Fruit fly (Drosophila melanogaster) whole organism, adult: ENCODE measurements around the gene Ubqn.
A peak's percentile ranks its signal among the peaks of the same experiment; 100 is the strongest.

ENCODE experiments used
- CG11617 ChIP-seq: fragments of 200-800 bp; sonication (Bioruptor generic); optimal IDR thresholded peaks from 2 replicates; lab custom pipeline; 2017; ENCODE audit warnings: mild to moderate bottlenecking, missing biosample characterization, missing genetic modification reagents, missing genetic modification characterization
- CG12768 ChIP-seq: fragments of 200-800 bp; sonication (Bioruptor generic); optimal IDR thresholded peaks from 2 replicates; lab custom pipeline; 2017; ENCODE audit warnings: missing biosample characterization, missing genetic modification characterization, mild to moderate bottlenecking, moderate library complexity, missing genetic modification reagents
- CG14711 ChIP-seq: fragments of 200-800 bp; sonication (Bioruptor generic); optimal IDR thresholded peaks from 2 replicates; lab custom pipeline; 2018; ENCODE audit warnings: missing biosample characterization, mild to moderate bottlenecking, missing genetic modification characterization, moderate library complexity
- CG1620 ChIP-seq: fragments of 200-800 bp; sonication (Bioruptor generic); optimal IDR thresholded peaks from 2 replicates; lab custom pipeline; 2016; ENCODE audit warnings: missing biosample characterization, missing genetic modification characterization
- CG33017 ChIP-seq: fragments of 200-800 bp; sonication (Bioruptor generic); optimal IDR thresholded peaks from 2 replicates; lab custom pipeline; 2018; ENCODE audit warnings: missing biosample characterization, mild to moderate bottlenecking, missing genetic modification characterization, moderate library complexity
- CG5204 ChIP-seq: fragments of 200-800 bp; sonication (Bioruptor generic); optimal IDR thresholded peaks from 2 replicates; lab custom pipeline; 2016; ENCODE audit warnings: missing biosample characterization, missing genetic modification characterization
- CG7045 ChIP-seq: fragments of 200-800 bp; sonication (Bioruptor generic); optimal IDR thresholded peaks from 2 replicates; lab custom pipeline; 2017; ENCODE audit warnings: missing biosample characterization, mild to moderate bottlenecking, missing genetic modification characterization
- CG7101 ChIP-seq: fragments of 200-800 bp; sonication (Bioruptor generic); optimal IDR thresholded peaks from 2 replicates; lab custom pipeline; 2018; ENCODE audit warnings: missing biosample characterization, mild to moderate bottlenecking, missing genetic modification characterization, moderate library complexity
- Clk ChIP-seq: fragments of 200-800 bp; sonication (Bioruptor generic); optimal IDR thresholded peaks from 2 replicates; lab custom pipeline; 2017; ENCODE audit warnings: missing biosample characterization, missing genetic modification characterization
- Crg-1 ChIP-seq: fragments of 200-800 bp; sonication (Bioruptor generic); optimal IDR thresholded peaks from 2 replicates; lab custom pipeline; 2016; ENCODE audit warnings: missing biosample characterization, missing genetic modification characterization
- Hr96 ChIP-seq: fragments of 200-800 bp; sonication (Bioruptor generic); optimal IDR thresholded peaks from 2 replicates; lab custom pipeline; 2016; ENCODE audit warnings: missing biosample characterization, missing genetic modification characterization
- Mnt ChIP-seq: fragments of 200-800 bp; sonication (Bioruptor generic); optimal IDR thresholded peaks from 2 replicates; lab custom pipeline; 2016; ENCODE audit warnings: missing biosample characterization, mild to moderate bottlenecking, missing genetic modification characterization
- bab1 ChIP-seq: fragments of 200-800 bp; sonication (Bioruptor generic); optimal IDR thresholded peaks from 3 replicates; lab custom pipeline; 2019; ENCODE audit warnings: missing biosample characterization, mild to moderate bottlenecking, missing genetic modification characterization, moderate library complexity
- cic ChIP-seq: fragments of 200-800 bp; sonication (Bioruptor generic); optimal IDR thresholded peaks from 2 replicates; lab custom pipeline; 2017; ENCODE audit warnings: missing biosample characterization, mild to moderate bottlenecking, missing genetic modification characterization, moderate library complexity
- cnc ChIP-seq, 2 experiments: fragments of >200 bp; optimal IDR thresholded peaks; 2 replicates each; lab custom pipeline; 2017
- kay ChIP-seq: fragments of 200-800 bp; sonication (Bioruptor generic); peaks from one replicate; lab custom pipeline; 2016; ENCODE audit warnings: missing biosample characterization, missing genetic modification characterization, borderline replicate concordance
- ovo ChIP-seq: fragments of 200-800 bp; sonication (Bioruptor generic); optimal IDR thresholded peaks from 2 replicates; lab custom pipeline; 2016; ENCODE audit warnings: missing biosample characterization, missing genetic modification characterization
- pad ChIP-seq: fragments of 200-800 bp; sonication (Bioruptor generic); optimal IDR thresholded peaks from 3 replicates; lab custom pipeline; 2017; ENCODE audit warnings: missing biosample characterization, missing genetic modification characterization, mild to moderate bottlenecking, moderate library complexity, missing genetic modification reagents
- tj ChIP-seq: fragments of 200-800 bp; sonication (Bioruptor generic); optimal IDR thresholded peaks from 3 replicates; lab custom pipeline; 2017; ENCODE audit warnings: missing biosample characterization, mild to moderate bottlenecking, missing genetic modification characterization, moderate library complexity
- toe ChIP-seq: fragments of 200-800 bp; sonication (Bioruptor generic); optimal IDR thresholded peaks from 2 replicates; lab custom pipeline; 2016; ENCODE audit warnings: missing biosample characterization, missing genetic modification characterization

Gene Ubqn

DNA sequence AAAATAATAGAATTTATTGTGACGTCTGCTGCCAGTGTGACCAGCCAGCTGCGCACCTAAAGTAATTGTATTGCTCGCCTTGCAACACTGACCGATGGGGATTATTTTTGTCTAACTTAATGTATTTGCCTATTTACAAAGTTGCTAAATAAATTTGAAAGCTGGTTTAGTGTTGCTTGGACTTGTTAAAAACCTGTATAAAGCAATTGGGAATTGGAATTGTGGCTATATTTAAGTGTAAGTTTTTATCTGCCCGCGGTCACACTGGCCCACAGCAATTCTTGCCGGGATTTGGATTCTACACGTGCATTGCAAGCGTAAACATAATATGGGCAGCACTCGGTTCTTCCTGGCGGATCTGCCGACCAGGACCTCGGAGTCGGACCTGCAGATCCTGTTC, 20.5 kb downstream of the Ubqn start, which contains the start of the genes CG14230 and CG14232:
Gene CG14230, plus strand, starts transcription at position 94 of the 400 bp plus-strand sequence.
Gene CG14232, minus strand, starts transcription at position 177 of the 400 bp plus-strand sequence.
- TF ChIP-seq Clk (GFP tag; lab: Kevin White, UChicago): no peak
- no peak for TF ChIP-seq Hr96 (GFP tag; lab: Kevin White, UChicago)
- TF ChIP-seq CG7101 (tag; lab: Kevin White, UChicago): peak; percentile 55
- TF ChIP-seq tj: no peak
- no peak for TF ChIP-seq CG5204 (GFP tag; lab: Kevin White, UChicago)
- TF ChIP-seq CG7045: no peak
- TF ChIP-seq CG12768 (GFP tag; lab: Kevin White, UChicago): no peak
- peak; percentile 55 for TF ChIP-seq CG1620 (GFP tag; lab: Kevin White, UChicago)
- TF ChIP-seq Mnt (GFP tag; lab: Kevin White, UChicago): peak; percentile 96
- TF ChIP-seq Crg-1 (GFP tag; lab: Kevin White, UChicago): peak; percentile 51
- TF ChIP-seq cic (GFP tag; lab: Kevin White, UChicago): no peak
- TF ChIP-seq toe (GFP tag; lab: Kevin White, UChicago): no peak
- peak; percentile 18 for TF ChIP-seq pad (GFP tag; lab: Kevin White, UChicago)
- no peak for TF ChIP-seq CG11617 (GFP tag; lab: Kevin White, UChicago)
- peak; percentile 10 for TF ChIP-seq CG33017 (tag; lab: Kevin White, UChicago)
- TF ChIP-seq bab1 (GFP tag; lab: Kevin White, UChicago): peak; percentile 37
- no peak for TF ChIP-seq cnc (optimal IDR thresholded peaks at IDR 0.05; lab: Kevin White, UChicago)
- no peak for TF ChIP-seq kay
- TF ChIP-seq ovo (GFP tag; lab: Kevin White, UChicago): no peak
- TF ChIP-seq CG14711 (tag; lab: Kevin White, UChicago): peak; percentile 50

DNA sequence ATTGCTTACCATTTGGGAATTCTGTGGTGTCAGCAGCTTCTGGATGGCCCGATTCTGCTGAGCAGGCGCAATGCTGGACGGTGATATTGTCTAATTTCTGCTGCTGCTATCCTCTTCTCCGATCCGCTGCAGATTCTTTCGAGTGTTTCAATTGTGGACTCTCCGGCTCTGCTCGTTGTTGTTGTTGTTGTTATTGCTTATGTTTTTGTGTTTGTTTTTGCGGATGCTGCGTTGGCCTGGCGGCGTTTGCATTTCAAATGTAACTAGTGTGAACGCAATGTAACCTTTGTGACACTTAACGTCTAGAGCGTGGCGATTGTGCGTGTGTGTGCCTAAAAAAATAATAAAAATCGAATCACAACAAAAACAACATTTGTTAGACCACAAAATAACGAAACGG, 28.3 kb downstream of the Ubqn start:
- no peak for TF ChIP-seq CG33017 (tag; lab: Kevin White, UChicago)
- peak; percentile 75 for TF ChIP-seq tj
- no peak for TF ChIP-seq CG14711 (tag; lab: Kevin White, UChicago)
- no peak for TF ChIP-seq Clk (GFP tag; lab: Kevin White, UChicago)
- no peak for TF ChIP-seq cic (GFP tag; lab: Kevin White, UChicago)

DNA sequence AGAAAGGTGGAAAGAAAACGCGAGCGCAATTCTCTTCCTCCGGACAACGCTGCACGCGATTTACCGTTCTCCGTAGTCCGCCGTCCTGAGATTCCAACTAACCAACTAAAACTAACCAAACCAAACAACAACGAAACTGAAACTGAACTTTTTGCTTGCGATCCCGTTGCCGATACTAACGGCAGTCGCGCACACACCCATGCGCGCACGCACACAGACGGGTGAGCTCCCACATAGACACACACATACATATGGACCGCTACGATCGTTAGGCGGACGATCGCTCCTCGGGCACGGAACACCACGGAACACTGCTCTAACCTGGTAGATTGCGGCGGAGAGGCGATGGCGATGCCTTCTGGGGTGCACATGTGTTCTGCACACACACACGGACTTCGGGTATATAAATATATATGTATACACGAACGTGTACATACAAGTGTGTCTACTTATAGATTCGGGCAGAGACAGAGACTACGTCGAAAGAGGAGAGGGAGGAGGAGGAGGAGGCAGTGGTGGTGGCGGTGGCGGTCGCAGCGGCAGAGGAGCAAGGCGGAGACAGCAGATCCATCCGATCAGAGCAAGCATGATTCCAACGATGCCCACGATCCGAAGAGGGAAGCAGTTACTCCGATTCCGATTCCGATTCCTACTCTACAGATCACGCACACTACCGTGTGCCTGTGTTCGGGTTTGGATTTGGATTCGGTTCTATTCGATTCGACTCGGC, 29.5 kb downstream of the Ubqn start, which contains the start of gene meso18E:
Gene meso18E, minus strand, starts transcription at position 148 of the 730 bp plus-strand sequence.
- TF ChIP-seq Mnt (GFP tag; lab: Kevin White, UChicago) (peak; percentile 60), pad (GFP tag; lab: Kevin White, UChicago) (peak; percentile 20), CG12768 (GFP tag; lab: Kevin White, UChicago) (no peak), ovo (GFP tag; lab: Kevin White, UChicago) (peak; percentile 34)

DNA sequence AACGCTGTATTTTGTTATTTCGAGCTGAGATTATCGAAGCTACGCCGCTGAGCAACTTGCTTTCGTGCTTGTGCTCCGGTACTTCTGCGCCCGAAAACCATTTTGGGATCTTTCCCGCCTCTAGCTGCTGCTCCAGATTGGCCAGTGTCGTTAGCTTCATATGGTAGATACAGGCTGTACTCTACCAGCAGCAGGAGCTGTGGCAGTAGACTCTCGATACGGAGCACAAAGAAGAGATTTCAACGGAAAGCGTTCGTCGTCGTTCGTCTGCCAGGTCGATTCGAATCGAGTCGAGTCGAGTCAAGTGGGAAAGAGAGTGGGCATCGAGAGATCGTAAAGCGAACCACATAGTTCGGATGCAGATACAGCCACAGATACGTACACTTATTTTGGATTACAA, 31.2 kb downstream of the Ubqn start:
- no peak for TF ChIP-seq bab1 (GFP tag; lab: Kevin White, UChicago)
- TF ChIP-seq Crg-1 (GFP tag; lab: Kevin White, UChicago): no peak
- no peak for TF ChIP-seq CG7101 (tag; lab: Kevin White, UChicago)
- TF ChIP-seq toe (GFP tag; lab: Kevin White, UChicago): no peak
- TF ChIP-seq CG12768 (GFP tag; lab: Kevin White, UChicago): no peak
- no peak for TF ChIP-seq Hr96 (GFP tag; lab: Kevin White, UChicago)
- TF ChIP-seq CG33017 (tag; lab: Kevin White, UChicago): no peak
- no peak for TF ChIP-seq tj
- no peak for TF ChIP-seq CG5204 (GFP tag; lab: Kevin White, UChicago)
- TF ChIP-seq ovo (GFP tag; lab: Kevin White, UChicago): no peak

DNA sequence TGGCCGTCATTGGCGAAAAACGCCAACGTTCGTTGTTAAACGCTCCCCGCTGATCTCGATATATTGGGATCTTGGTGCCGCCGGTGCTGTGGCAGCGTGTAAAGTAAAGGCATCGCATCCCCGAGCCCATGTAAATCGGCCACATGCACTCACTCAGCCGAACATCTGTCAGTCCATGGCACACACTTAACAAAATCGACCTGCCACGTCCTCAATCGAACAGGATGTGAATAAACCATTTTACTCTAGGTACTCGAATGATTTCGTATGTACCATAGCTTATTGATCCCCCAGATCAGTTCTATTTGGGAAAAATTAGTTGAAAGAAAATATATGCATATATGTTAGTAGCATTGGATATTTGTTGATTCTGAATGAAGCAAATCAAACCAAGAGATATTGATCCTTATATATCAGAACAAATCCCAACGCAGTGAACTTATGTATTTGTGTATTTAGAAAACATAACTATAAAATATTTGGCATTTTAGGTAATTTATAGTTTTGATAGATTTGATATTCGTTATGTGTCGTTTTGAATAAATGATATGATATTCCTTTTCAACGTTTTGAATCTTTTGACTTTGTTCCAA, 32.8 kb downstream of the Ubqn start:
- TF ChIP-seq pad (GFP tag; lab: Kevin White, UChicago) (no peak), ovo (GFP tag; lab: Kevin White, UChicago) (no peak), toe (GFP tag; lab: Kevin White, UChicago) (no peak), Mnt (GFP tag; lab: Kevin White, UChicago) (no peak)

DNA sequence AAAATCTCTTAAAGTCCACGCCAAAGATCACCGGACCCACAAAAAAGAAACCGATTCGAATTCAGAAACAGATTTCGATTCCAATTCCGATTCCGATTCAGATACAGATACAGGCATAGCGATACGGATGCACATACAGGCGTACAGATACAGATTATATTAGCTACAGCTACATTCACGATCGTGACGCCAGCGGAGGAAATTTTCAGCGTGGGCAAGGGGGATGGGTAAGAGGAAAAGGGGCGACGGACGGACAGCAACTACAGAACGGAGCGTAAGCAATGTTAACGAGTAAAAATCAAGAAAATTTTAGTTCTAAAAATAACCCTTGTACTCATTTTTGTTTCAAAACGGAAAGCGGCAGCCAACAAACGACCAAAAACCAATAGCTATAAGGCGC, 33.4 kb downstream of the Ubqn start:
- TF ChIP-seq bab1 (GFP tag; lab: Kevin White, UChicago) (no peak), cnc (optimal IDR thresholded peaks at IDR 0.05; lab: Kevin White, UChicago) (no peak), Hr96 (GFP tag; lab: Kevin White, UChicago) (peak; percentile 5)
